Worm (Caenorhabditis elegans) whole organism, early embryonic: ENCODE data around the gene rars-1.

ENCODE experiments used
- ama-1 ChIP-seq: fragments of 150-350 bp; optimal IDR thresholded peaks from 2 replicates; lab custom pipeline; 2014
- ceh-13 ChIP-seq: fragments of 200-800 bp; sonication (Bioruptor generic); optimal IDR thresholded peaks from 2 replicates; lab custom pipeline; 2018; ENCODE audit warnings: mild to moderate bottlenecking, missing genetic modification characterization, missing compliant biosample characterization
- tbx-11 ChIP-seq: fragments of 200-800 bp; sonication (Bioruptor generic); IDR thresholded peaks from 2 replicates; pipeline ENCODE4 v1.3.6; 2022; ENCODE audit warnings: missing genetic modification characterization, missing compliant biosample characterization
- tbx-37 ChIP-seq: fragments of 200-800 bp; sonication (Bioruptor generic); conservative IDR thresholded peaks from 2 replicates; pipeline ENCODE4 v1.3.6; 2022; ENCODE audit warnings: missing genetic modification reagents, missing genetic modification characterization, missing compliant biosample characterization

DNA sequence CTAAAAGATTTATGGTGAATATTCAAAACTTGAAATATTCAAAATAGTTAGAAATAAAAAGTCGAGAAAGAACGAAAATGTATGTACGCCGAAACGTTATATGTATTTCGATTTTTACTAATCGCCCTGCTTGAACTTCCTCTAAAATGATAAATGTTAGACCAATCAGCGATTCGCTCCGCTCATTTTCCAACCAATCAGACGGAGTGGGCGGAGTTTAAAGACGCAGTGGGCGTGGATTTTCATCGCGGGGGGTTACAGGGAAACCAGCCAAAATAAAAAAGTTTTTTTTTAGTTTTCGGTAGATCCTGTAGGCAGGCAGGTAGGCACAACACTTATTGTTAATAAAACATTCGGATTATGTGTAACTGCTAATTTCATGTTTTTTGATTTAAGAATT, 36.0 kb upstream of the rars-1 start:
- TF ChIP-seq tbx-37 (GFP tag; lab: Robert Waterston, UW): no peak
- TF ChIP-seq ama-1: no peak
- TF ChIP-seq ceh-13: no peak
- no peak for TF ChIP-seq tbx-11 (GFP tag; lab: Robert Waterston, UW)
